Worm (Caenorhabditis elegans): Measurements from ENCODE around the gene rps-1.

ce11 chrIII:4504934-4505484 lies 29.3 kb downstream of the rps-1 start:
- TF ChIP-seq blmp-1 (tag; optimal IDR thresholded peaks at IDR 0.05) (no peak), nhr-28 (tag; optimal IDR thresholded peaks at IDR 0.05) (no peak), lsy-2 (tag; optimal IDR thresholded peaks at IDR 0.05) (no peak), snpc-4 (tag; optimal IDR thresholded peaks at IDR 0.05) (no peak)
